Fruit fly (Drosophila melanogaster) whole organism, pupa: ENCODE results near the gene se.

Source experiments
- CG17806 ChIP-seq: fragments of 200-800 bp; sonication (Bioruptor generic); optimal IDR thresholded peaks from 2 replicates; lab custom pipeline; 2018; ENCODE audit warnings: missing biosample characterization, mild to moderate bottlenecking, missing genetic modification characterization, moderate library complexity
- CG34367 ChIP-seq: fragments of 200-800 bp; sonication (Bioruptor generic); optimal IDR thresholded peaks from 2 replicates; lab custom pipeline; 2018; ENCODE audit warnings: missing biosample characterization, mild to moderate bottlenecking, missing genetic modification characterization
- CG8301 ChIP-seq: fragments of 200-800 bp; sonication (Bioruptor generic); optimal IDR thresholded peaks from 2 replicates; lab custom pipeline; 2018; ENCODE audit warnings: missing biosample characterization, mild to moderate bottlenecking, missing genetic modification characterization
- CG9948 ChIP-seq: fragments of 200-800 bp; sonication (Bioruptor generic); optimal IDR thresholded peaks from 2 replicates; lab custom pipeline; 2018; ENCODE audit warnings: missing biosample characterization, mild to moderate bottlenecking, missing genetic modification characterization, moderate library complexity
- D1 ChIP-seq: fragments of 200-800 bp; sonication (Bioruptor generic); optimal IDR thresholded peaks from 2 replicates; lab custom pipeline; 2018; ENCODE audit warnings: missing biosample characterization, mild to moderate bottlenecking, missing genetic modification characterization, moderate library complexity
- EcR ChIP-seq: fragments of 200-800 bp; sonication (Bioruptor generic); optimal IDR thresholded peaks from 3 replicates; lab custom pipeline; 2019; ENCODE audit warnings: missing biosample characterization, missing genetic modification characterization, mild to moderate bottlenecking, moderate library complexity, missing genetic modification reagents
- Pif1A ChIP-seq: fragments of 200-800 bp; sonication (Bioruptor generic); optimal IDR thresholded peaks from 3 replicates; lab custom pipeline; 2016; ENCODE audit warnings: missing biosample characterization, missing genetic modification characterization
- Pif1B ChIP-seq: fragments of 200-800 bp; sonication (Bioruptor generic); optimal IDR thresholded peaks from 3 replicates; lab custom pipeline; 2016; ENCODE audit warnings: missing biosample characterization, missing genetic modification characterization
- Snoo ChIP-seq: fragments of 200-800 bp; sonication (Bioruptor generic); optimal IDR thresholded peaks from 3 replicates; lab custom pipeline; 2017; ENCODE audit warnings: missing biosample characterization, mild to moderate bottlenecking, missing genetic modification characterization, inconsistent platforms
- gl ChIP-seq: fragments of 200-800 bp; sonication (Bioruptor generic); optimal IDR thresholded peaks from 2 replicates; lab custom pipeline; 2018; ENCODE audit warnings: missing biosample characterization, mild to moderate bottlenecking, missing genetic modification characterization
- rn ChIP-seq: fragments of 200-800 bp; sonication (Bioruptor generic); IDR thresholded peaks from 2 replicates; pipeline ENCODE4 v1.3.6; 2022; ENCODE audit warnings: missing biosample characterization, missing genetic modification characterization

DNA sequence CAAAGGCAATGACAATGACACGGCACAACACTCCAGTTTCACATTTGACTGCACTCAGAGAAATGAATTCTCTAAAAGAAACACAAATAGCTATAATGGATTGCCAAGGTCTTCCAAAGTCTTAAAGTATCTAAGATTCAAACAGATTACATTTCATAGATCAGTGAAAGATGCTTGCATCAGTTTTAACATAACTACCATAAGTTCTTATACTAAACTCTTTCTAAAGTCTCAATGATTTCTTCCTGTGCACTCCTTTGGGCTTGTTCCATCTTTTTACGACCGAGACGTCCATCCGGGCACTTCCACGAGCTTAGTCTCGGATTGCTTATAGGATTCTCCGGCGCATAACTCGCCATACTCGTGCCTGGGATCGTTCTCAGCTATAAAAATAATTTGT is 21.9 kb downstream of the se start:
- TF ChIP-seq CG9948 (tag; lab: Kevin White, UChicago) (no peak), rn (GFP tag; lab: Robert Waterston, UW) (no peak), CG17806 (tag; lab: Kevin White, UChicago) (no peak), Pif1A (GFP tag; lab: Kevin White, UChicago) (no peak), Pif1B (GFP tag; lab: Kevin White, UChicago) (no peak), gl (no peak), CG8301 (tag; lab: Kevin White, UChicago) (no peak), D1 (tag; lab: Kevin White, UChicago) (no peak), EcR (GFP tag; lab: Kevin White, UChicago) (no peak), Snoo (tag; lab: Kevin White, UChicago) (no peak), CG34367 (no peak)
